Worm (Caenorhabditis elegans) whole organism, young adult: ENCODE results near the gene Y25C1A.8.

Experiments
- C17E4.6 ChIP-seq: fragments of 200-800 bp; sonication (Bioruptor generic); IDR thresholded peaks from 2 replicates; pipeline ENCODE4 v1.3.6; 2022; ENCODE audit warnings: missing genetic modification reagents, missing genetic modification characterization, missing compliant biosample characterization
- F22D6.2 ChIP-seq: sonication (generic microtip); optimal IDR thresholded peaks from 2 replicates; lab custom pipeline; 2016; ENCODE audit warnings: mild to moderate bottlenecking, missing genetic modification characterization, missing compliant biosample characterization
- F37B4.10 ChIP-seq: fragments of 200-800 bp; sonication (Bioruptor generic); IDR thresholded peaks from 2 replicates; pipeline ENCODE4 v1.3.6; 2022; ENCODE audit warnings: missing genetic modification characterization, missing compliant biosample characterization
- F52B5.7 ChIP-seq: sonication (generic microtip); optimal IDR thresholded peaks from 2 replicates; lab custom pipeline; 2016; ENCODE audit warnings: mild to moderate bottlenecking, missing genetic modification characterization, missing compliant biosample characterization
- F57A8.1 ChIP-seq: fragments of 200-800 bp; sonication (Bioruptor generic); optimal IDR thresholded peaks from 2 replicates; lab custom pipeline; 2018; ENCODE audit warnings: mild to moderate bottlenecking, missing genetic modification characterization, moderate library complexity, missing compliant biosample characterization
- K11D2.4 ChIP-seq: fragments of 200-800 bp; sonication (Bioruptor generic); IDR thresholded peaks from 2 replicates; pipeline ENCODE4 v1.3.6; 2022; ENCODE audit warnings: missing genetic modification reagents, missing genetic modification characterization, missing compliant biosample characterization
- Y53F4B.3 ChIP-seq: fragments of 200-800 bp; sonication (Bioruptor generic); IDR thresholded peaks from 2 replicates; pipeline ENCODE4 v1.3.6; 2022; ENCODE audit warnings: missing genetic modification reagents, missing genetic modification characterization, missing compliant biosample characterization
- Y53G8AR.9 ChIP-seq: fragments of 200-800 bp; sonication (Bioruptor generic); conservative IDR thresholded peaks from 2 replicates; pipeline ENCODE4 v1.3.6; 2022; ENCODE audit warnings: missing genetic modification reagents, missing genetic modification characterization, missing compliant biosample characterization
- Y67H2A.10 ChIP-seq: fragments of 200-800 bp; sonication (Bioruptor generic); conservative IDR thresholded peaks from 2 replicates; pipeline ENCODE4 v1.3.6; 2022; ENCODE audit warnings: missing genetic modification reagents, missing genetic modification characterization, missing compliant biosample characterization
- Y79H2A.3 ChIP-seq: fragments of 200-800 bp; sonication (Bioruptor generic); conservative IDR thresholded peaks from 2 replicates; pipeline ENCODE4 v1.3.6; 2022; ENCODE audit warnings: missing genetic modification reagents, missing genetic modification characterization, missing compliant biosample characterization
- akir-1 ChIP-seq: fragments of 200-800 bp; sonication (Bioruptor generic); optimal IDR thresholded peaks from 2 replicates; lab custom pipeline; 2018; ENCODE audit warnings: mild to moderate bottlenecking, missing genetic modification characterization, moderate library complexity, missing compliant biosample characterization
- aptf-3 ChIP-seq: fragments of 200-800 bp; sonication (Bioruptor generic); IDR thresholded peaks from 2 replicates; pipeline ENCODE4 v1.3.6; 2022; ENCODE audit warnings: missing genetic modification characterization, missing compliant biosample characterization
- atf-7 ChIP-seq: sonication (generic microtip); optimal IDR thresholded peaks from 2 replicates; lab custom pipeline; 2017; ENCODE audit warnings: mild to moderate bottlenecking, missing genetic modification characterization, missing compliant biosample characterization
- athp-1 ChIP-seq: sonication (generic microtip); optimal IDR thresholded peaks from 2 replicates; lab custom pipeline; 2017; ENCODE audit warnings: mild to moderate bottlenecking, missing genetic modification characterization, missing compliant biosample characterization
- attf-3 ChIP-seq: fragments of 200-800 bp; sonication (Bioruptor generic); conservative IDR thresholded peaks from 2 replicates; pipeline ENCODE4 v1.3.6; 2022; ENCODE audit warnings: missing genetic modification reagents, missing genetic modification characterization, missing compliant biosample characterization
- attf-5 ChIP-seq: fragments of 200-800 bp; sonication (Bioruptor generic); optimal IDR thresholded peaks from 2 replicates; lab custom pipeline; 2018; ENCODE audit warnings: mild to moderate bottlenecking, missing genetic modification characterization, missing compliant biosample characterization
- attf-6 ChIP-seq: fragments of 200-800 bp; sonication (Bioruptor generic); IDR thresholded peaks from 2 replicates; pipeline ENCODE4 v1.3.6; 2022; ENCODE audit warnings: missing genetic modification reagents, missing genetic modification characterization, missing compliant biosample characterization
- cebp-1 ChIP-seq, 2 experiments: fragments of 200-800 bp in 1 of 2; sonication (Bioruptor generic) in 1 of 2; sonication (generic microtip) in 1 of 2; IDR thresholded peaks in 1 of 2; optimal IDR thresholded peaks in 1 of 2; 2 replicates each; pipeline versions ENCODE4 v1.3.6 to Lab custom; 2017 to 2022; ENCODE audit warnings: missing compliant biosample characterization in 2 of 2, missing genetic modification characterization in 2 of 2, mild to moderate bottlenecking in 1 of 2, missing genetic modification reagents in 1 of 2, moderate library complexity in 1 of 2
- cebp-2 ChIP-seq: fragments of 200-800 bp; sonication (Bioruptor generic); IDR thresholded peaks from 2 replicates; pipeline ENCODE4 v1.3.6; 2022; ENCODE audit warnings: missing genetic modification characterization, missing compliant biosample characterization
- ceh-79 ChIP-seq: sonication (generic microtip); optimal IDR thresholded peaks from 2 replicates; lab custom pipeline; 2017; ENCODE audit warnings: mild to moderate bottlenecking, missing genetic modification characterization, missing compliant biosample characterization
- ceh-91 ChIP-seq: fragments of 200-800 bp; sonication (Bioruptor generic); IDR thresholded peaks from 2 replicates; pipeline ENCODE4 v1.3.6; 2022; ENCODE audit warnings: missing genetic modification reagents, missing genetic modification characterization, missing compliant biosample characterization
- chd-7 ChIP-seq: sonication (generic microtip); optimal IDR thresholded peaks from 2 replicates; lab custom pipeline; 2016; ENCODE audit warnings: mild to moderate bottlenecking, missing genetic modification characterization, moderate library complexity, missing compliant biosample characterization
- die-1 ChIP-seq: sonication (generic microtip); optimal IDR thresholded peaks from 2 replicates; lab custom pipeline; 2016; ENCODE audit warnings: missing genotype, mild to moderate bottlenecking, missing genetic modification characterization, missing compliant biosample characterization
- dox-1 ChIP-seq: fragments of 200-800 bp; sonication (Bioruptor generic); IDR thresholded peaks from 2 replicates; pipeline ENCODE4 v1.3.6; 2022; ENCODE audit warnings: missing genetic modification reagents, missing genetic modification characterization, missing compliant biosample characterization
- gei-17 ChIP-seq: fragments of 200-800 bp; sonication (Bioruptor generic); optimal IDR thresholded peaks from 2 replicates; lab custom pipeline; 2018; ENCODE audit warnings: mild to moderate bottlenecking, missing genetic modification characterization, missing compliant biosample characterization
- him-1 ChIP-seq: sonication (generic microtip); optimal IDR thresholded peaks from 2 replicates; lab custom pipeline; 2016; ENCODE audit warnings: missing genotype, missing genetic modification reagents, missing genetic modification characterization, missing compliant biosample characterization
- hsf-1 ChIP-seq: fragments of 200-800 bp; sonication (Bioruptor generic); IDR thresholded peaks from 2 replicates; pipeline ENCODE4 v1.3.6; 2022; ENCODE audit warnings: missing genetic modification reagents, missing genetic modification characterization, missing compliant biosample characterization
- lag-1 ChIP-seq: fragments of 200-800 bp; sonication (Bioruptor generic); IDR thresholded peaks from 2 replicates; pipeline ENCODE4 v1.3.6; 2022; ENCODE audit warnings: missing genetic modification reagents, missing genetic modification characterization, missing compliant biosample characterization
- lin-35 ChIP-seq, 3 experiments: fragments of 150-350 bp in 2 of 3; sonication (generic microtip) in 1 of 3; optimal IDR thresholded peaks; 2 replicates each; lab custom pipeline; 2014 to 2018; ENCODE audit warnings: missing biosample characterization in 3 of 3, missing genetic modification characterization in 3 of 3, missing genetic modification reagents in 3 of 3
- lir-1 ChIP-seq: fragments of 200-800 bp; sonication (Bioruptor generic); conservative IDR thresholded peaks from 2 replicates; pipeline ENCODE4 v1.3.6; 2022; ENCODE audit warnings: missing genetic modification reagents, missing genetic modification characterization, missing compliant biosample characterization
- madf-10 ChIP-seq: sonication (generic microtip); optimal IDR thresholded peaks from 2 replicates; lab custom pipeline; 2016; ENCODE audit warnings: mild to moderate bottlenecking, missing genetic modification characterization, missing compliant biosample characterization
- mcd-1 ChIP-seq: fragments of 200-800 bp; sonication (Bioruptor generic); IDR thresholded peaks from 2 replicates; pipeline ENCODE4 v1.3.6; 2022; ENCODE audit warnings: missing genetic modification reagents, missing genetic modification characterization, missing compliant biosample characterization
- nfya-2 ChIP-seq: fragments of 200-800 bp; sonication (Bioruptor generic); IDR thresholded peaks from 2 replicates; pipeline ENCODE4 v1.3.6; 2022; ENCODE audit warnings: missing genetic modification reagents, missing genetic modification characterization, missing compliant biosample characterization
- nfyb-1 ChIP-seq: fragments of 200-800 bp; sonication (Bioruptor generic); IDR thresholded peaks from 2 replicates; pipeline ENCODE4 v1.3.6; 2022; ENCODE audit warnings: missing genetic modification reagents, missing genetic modification characterization, missing compliant biosample characterization
- nhr-80 ChIP-seq: sonication (generic microtip); optimal IDR thresholded peaks from 2 replicates; lab custom pipeline; 2016; ENCODE audit warnings: missing genetic modification characterization, missing compliant biosample characterization
- pha-4 ChIP-seq: fragments of 150-350 bp; sonication (generic microtip); optimal IDR thresholded peaks from 2 replicates; lab custom pipeline; 2014; ENCODE audit warnings: missing biosample characterization, missing genetic modification reagents, missing genetic modification characterization
- rec-8 ChIP-seq, 2 experiments: sonication (generic microtip); optimal IDR thresholded peaks; 2 replicates each; lab custom pipeline; 2016; ENCODE audit warnings: mild to moderate bottlenecking in 2 of 2, missing genetic modification characterization in 2 of 2, missing genetic modification reagents in 2 of 2, missing genotype in 2 of 2, missing biosample characterization in 1 of 2, missing compliant biosample characterization in 1 of 2, moderate library complexity in 1 of 2
- rpc-1 ChIP-seq, 2 experiments: fragments of 150-350 bp in 1 of 2; sonication (generic microtip) in 1 of 2; optimal IDR thresholded peaks; 2 replicates each; lab custom pipeline; 2014 to 2018; ENCODE audit warnings: missing biosample characterization in 1 of 2, missing genetic modification characterization in 1 of 2, missing genetic modification reagents in 1 of 2, missing genotype in 1 of 2
- snpc-1.1 ChIP-seq: sonication (generic microtip); optimal IDR thresholded peaks from 2 replicates; lab custom pipeline; 2017; ENCODE audit warnings: missing genetic modification characterization, mild to moderate bottlenecking, missing compliant biosample characterization, antibody characterized with exemption, moderate library complexity, missing genotype, missing genetic modification reagents; ENCODE audit not compliant: insufficient read depth
- snpc-1.3 ChIP-seq: sonication (generic microtip); optimal IDR thresholded peaks from 2 replicates; lab custom pipeline; 2017; ENCODE audit warnings: missing genetic modification characterization, mild to moderate bottlenecking, missing compliant biosample characterization, antibody characterized with exemption, moderate library complexity, missing genotype, missing genetic modification reagents; ENCODE audit not compliant: insufficient read depth
- snpc-4 ChIP-seq, 5 experiments: fragments of 150-350 bp in 1 of 5; sonication (generic microtip) in 4 of 5; optimal IDR thresholded peaks; 2 replicates each; lab custom pipeline; 2014 to 2018; ENCODE audit warnings: missing genetic modification characterization in 5 of 5, missing biosample characterization in 3 of 5, antibody characterized with exemption in 2 of 5, mild to moderate bottlenecking in 2 of 5, missing compliant biosample characterization in 2 of 5, missing genotype in 2 of 5, moderate library complexity in 2 of 5, missing genetic modification reagents in 1 of 5
- tlf-1 ChIP-seq: fragments of 200-800 bp; sonication (Bioruptor generic); optimal IDR thresholded peaks from 2 replicates; lab custom pipeline; 2018; ENCODE audit warnings: mild to moderate bottlenecking, missing genetic modification characterization, missing compliant biosample characterization
- unc-62 ChIP-seq: fragments of 150-350 bp; optimal IDR thresholded peaks from 2 replicates; lab custom pipeline; 2014; ENCODE audit warnings: missing biosample characterization, missing genetic modification reagents, missing genetic modification characterization
- zim-3 ChIP-seq: sonication (generic microtip); optimal IDR thresholded peaks from 2 replicates; lab custom pipeline; 2017; ENCODE audit warnings: mild to moderate bottlenecking, missing genetic modification characterization, moderate library complexity, missing compliant biosample characterization
- ztf-18 ChIP-seq: sonication (generic microtip); optimal IDR thresholded peaks from 2 replicates; lab custom pipeline; 2016; ENCODE audit warnings: missing genotype, mild to moderate bottlenecking, missing genetic modification characterization, missing compliant biosample characterization
- ztf-26 ChIP-seq: sonication (generic microtip); optimal IDR thresholded peaks from 2 replicates; lab custom pipeline; 2017; ENCODE audit warnings: missing genetic modification characterization, missing compliant biosample characterization
- ztf-28 ChIP-seq: fragments of 200-800 bp; sonication (Bioruptor generic); IDR thresholded peaks from 2 replicates; pipeline ENCODE4 v1.3.6; 2022; ENCODE audit warnings: missing genetic modification reagents, missing genetic modification characterization, missing compliant biosample characterization

Y25C1A.8 gene

ce11 chrII:3062222-3062621 is 14.5 kb downstream of the Y25C1A.8 start (continued):
- TF ChIP-seq Y53G8AR.9 = no peak; the same call in 1 of the 2 replicates
- TF ChIP-seq Y67H2A.10 (GFP tag; lab: Robert Waterston, UW) = no peak
- 0 out of 2 replicates have a peak, but pooled peaks have one; percentile 33 for TF ChIP-seq K11D2.4 (GFP tag; lab: Robert Waterston, UW)
- TF ChIP-seq gei-17 = no peak
- no peak for TF ChIP-seq athp-1 (tag; lab: Kevin White, UChicago)
- TF ChIP-seq attf-5 (GFP tag; lab: Kevin White, UChicago) = no peak
- TF ChIP-seq hsf-1 (GFP tag; lab: Robert Waterston, UW) = no peak
- TF ChIP-seq ztf-26 = peak; percentile 47
- no peak for TF ChIP-seq rec-8 (tag; optimal IDR thresholded peaks at IDR 0.05; lab: Kevin White, UChicago)
- peak in 1 of 3 experiments; percentile 28 for TF ChIP-seq lin-35 (GFP tag; optimal IDR thresholded peaks at IDR 0.05; lab: Kevin White, UChicago)
- peak; percentile 8 for TF ChIP-seq die-1 (tag; lab: Kevin White, UChicago)
- TF ChIP-seq dox-1 (GFP tag; lab: Robert Waterston, UW) = no peak
- TF ChIP-seq ceh-91 = no peak
- peak; percentile 52 for TF ChIP-seq ztf-18 (tag; lab: Kevin White, UChicago)
- peak; percentile 56 for TF ChIP-seq snpc-1.3 (tag; lab: Kevin White, UChicago)
- TF ChIP-seq snpc-1.1 (tag; lab: Kevin White, UChicago) = peak; percentile 48
- TF ChIP-seq zim-3 (tag; lab: Kevin White, UChicago) = no peak
- 0 out of 2 replicates have a peak, but pooled peaks have one; percentile 48 for TF ChIP-seq ztf-28 (GFP tag; lab: Robert Waterston, UW)
- TF ChIP-seq C17E4.6 (GFP tag; lab: Robert Waterston, UW) = no peak
- TF ChIP-seq nhr-80 (tag; lab: Kevin White, UChicago) = peak; percentile 12
- no peak for TF ChIP-seq chd-7 (tag; lab: Kevin White, UChicago)
- TF ChIP-seq cebp-2 (GFP tag; lab: Robert Waterston, UW) = no peak
- TF ChIP-seq F52B5.7 (tag; lab: Kevin White, UChicago) = no peak
- TF ChIP-seq attf-6 (GFP tag; lab: Robert Waterston, UW) = no peak; the same call in none of the 2 replicates
- TF ChIP-seq F57A8.1 = no peak
- no peak for TF ChIP-seq Y53F4B.3 (GFP tag; lab: Robert Waterston, UW)
- TF ChIP-seq mcd-1 (GFP tag; lab: Robert Waterston, UW) = peak; percentile 54
- no peak for TF ChIP-seq F22D6.2 (tag; lab: Kevin White, UChicago)
- no peak for TF ChIP-seq Y79H2A.3 (GFP tag; lab: Robert Waterston, UW)
- TF ChIP-seq cebp-1 (GFP tag; IDR thresholded peaks at IDR 0.05; lab: Robert Waterston, UW) = 0 out of 2 replicates have a peak, but pooled peaks have one; percentile 12
- TF ChIP-seq cebp-1 (tag; optimal IDR thresholded peaks at IDR 0.05; lab: Kevin White, UChicago) = peak; percentile 58
- TF ChIP-seq atf-7 (tag; lab: Kevin White, UChicago) = no peak
- TF ChIP-seq ceh-79 (tag; lab: Kevin White, UChicago) = no peak
- TF ChIP-seq rpc-1 (optimal IDR thresholded peaks at IDR 0.05; lab: Kevin White, UChicago) = peak; percentile 82
- peak; percentile 84 for TF ChIP-seq rpc-1 (tag; optimal IDR thresholded peaks at IDR 0.05; lab: Kevin White, UChicago)
- TF ChIP-seq aptf-3 = no peak
- TF ChIP-seq F37B4.10 (GFP tag; lab: Robert Waterston, UW) = no peak
- no peak for TF ChIP-seq nfya-2 (GFP tag; lab: Robert Waterston, UW)
- TF ChIP-seq nfyb-1 (GFP tag; lab: Robert Waterston, UW) = peak; percentile 88
- TF ChIP-seq lir-1 (GFP tag; lab: Robert Waterston, UW) = no peak
- TF ChIP-seq unc-62 (GFP tag; lab: Kevin White, UChicago) = no peak
- TF ChIP-seq lag-1 = no peak
- no peak for TF ChIP-seq attf-3
- peak; percentile 54 for TF ChIP-seq madf-10
- TF ChIP-seq him-1 (tag; lab: Kevin White, UChicago) = no peak
- TF ChIP-seq pha-4 = no peak
- TF ChIP-seq tlf-1 (GFP tag; lab: Kevin White, UChicago) = no peak
- TF ChIP-seq akir-1 = no peak
- TF ChIP-seq snpc-4 (GFP tag; optimal IDR thresholded peaks at IDR 0.05; lab: Kevin White, UChicago) = peak; percentile 39
- peak in 3 of 4 experiments; percentile 41 to 62 (median 43) for TF ChIP-seq snpc-4 (tag; optimal IDR thresholded peaks at IDR 0.05; lab: Kevin White, UChicago)
